Worm (Caenorhabditis elegans): ENCODE measurements around the gene T07A5.7.

DNA sequence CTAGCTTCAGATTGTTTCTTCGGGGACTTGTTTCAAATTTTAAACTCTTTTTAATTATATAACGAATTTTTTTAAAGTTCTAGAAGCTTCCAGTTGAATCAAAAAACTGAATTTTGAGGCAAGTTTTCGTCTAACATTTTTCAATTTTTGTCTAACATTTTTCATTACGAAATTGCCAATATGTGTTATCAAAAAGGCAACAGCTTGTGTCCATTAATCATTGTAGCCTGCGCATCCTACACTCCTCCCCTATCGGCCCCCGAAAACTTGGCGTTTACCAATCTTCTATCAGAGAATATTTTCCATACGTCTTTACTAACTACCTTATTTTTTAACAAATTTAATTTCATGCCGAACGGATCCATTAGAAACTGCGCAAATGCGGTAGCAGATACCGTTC, 10.8 kb downstream of the T07A5.7 start, which contains the start of gene vglu-3:
- TF ChIP-seq cog-1 (tag; optimal IDR thresholded peaks at IDR 0.05) (no peak), ztf-23 (GFP tag; IDR thresholded peaks at IDR 0.05) (no peak), tab-1 (GFP tag; IDR thresholded peaks at IDR 0.05) (no peak)

Data from whole organism, midembryonic.